Worm (Caenorhabditis elegans) whole organism, mixed stage, embryonic: Measurements from ENCODE around the gene slc-9B.2.

Experiments used
- lin-13 ChIP-seq: fragments of 150-350 bp; optimal IDR thresholded peaks from 2 replicates; lab custom pipeline; 2014; ENCODE audit warnings: missing biosample characterization, missing genetic modification characterization
- snpc-4 ChIP-seq: fragments of 150-350 bp; optimal IDR thresholded peaks from 2 replicates; lab custom pipeline; 2014; ENCODE audit warnings: missing biosample characterization, missing genetic modification characterization
- sptf-1 ChIP-seq: sonication (generic microtip); optimal IDR thresholded peaks from 2 replicates; lab custom pipeline; 2017; ENCODE audit warnings: mild to moderate bottlenecking, missing genetic modification characterization, moderate library complexity, missing compliant biosample characterization

DNA sequence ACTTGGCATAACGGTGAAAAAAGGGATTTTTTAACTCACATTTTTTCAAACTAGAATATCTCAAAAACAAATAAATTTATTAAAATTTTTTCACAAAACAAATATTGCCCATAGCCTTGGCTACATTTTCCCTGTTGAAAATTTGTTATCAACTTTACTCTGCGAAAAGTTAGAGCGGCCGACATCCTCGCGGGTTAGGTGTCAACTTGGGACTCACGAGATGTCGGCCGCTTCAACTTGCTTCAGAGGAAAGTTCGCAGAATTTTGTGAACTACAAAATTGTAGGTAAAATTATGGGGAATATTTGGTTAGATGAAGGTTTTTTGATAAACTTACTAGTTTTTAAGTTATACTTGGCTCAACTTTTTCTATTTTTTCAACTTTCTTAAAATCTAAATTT lies 12.9 kb downstream of the slc-9B.2 start:
- TF ChIP-seq sptf-1 (no peak), snpc-4 (tag; lab: Kevin White, UChicago) (no peak), lin-13 (tag; lab: Kevin White, UChicago) (no peak)
